Worm (Caenorhabditis elegans): Measurements from ENCODE around the gene mstr-2.

mstr-2 gene

ce11 chrIII:4475428-4475968 is 6.6 kb downstream of the mstr-2 start, which contains the start of gene rps-1 (continued):
- TF ChIP-seq sea-2 (GFP tag; IDR thresholded peaks at IDR 0.05) (peak; percentile 78; the same call in 1 of the 2 replicates), ccch-3 (GFP tag; optimal IDR thresholded peaks at IDR 0.05) (peak; percentile 11), nhr-179 (tag; optimal IDR thresholded peaks at IDR 0.05) (no peak), ekl-4 (GFP tag; IDR thresholded peaks at IDR 0.05) (peak; percentile 97), egrh-3 (GFP tag; IDR thresholded peaks at IDR 0.05) (peak; percentile 38; the same call in 1 of the 2 replicates), T07F8.4 (tag; optimal IDR thresholded peaks at IDR 0.05) (peak; percentile 32), attf-6 (GFP tag; IDR thresholded peaks at IDR 0.05) (peak; percentile 72; the same call in 1 of the 2 replicates), sptf-2 (GFP tag; optimal IDR thresholded peaks at IDR 0.05) (no peak), pbrm-1 (GFP tag; IDR thresholded peaks at IDR 0.05) (peak; percentile 99), lin-54 (GFP tag; optimal IDR thresholded peaks at IDR 0.05) (peak; percentile 97), him-1 (tag; optimal IDR thresholded peaks at IDR 0.05) (peak; percentile 70), Y53F4B.3 (GFP tag; IDR thresholded peaks at IDR 0.05) (peak; percentile 61; the same call in 1 of the 2 replicates), B0261.1 (tag; optimal IDR thresholded peaks at IDR 0.05) (peak; percentile 51), attf-3 (GFP tag; conservative IDR thresholded peaks at IDR 0.05) (peak; percentile 81), F23B12.7 (tag; optimal IDR thresholded peaks at IDR 0.05; ENCODE audit: insufficient read depth) (peak; percentile 96), let-607 (tag; optimal IDR thresholded peaks at IDR 0.05) (peak; percentile 90 to 95), egl-18 (GFP tag; IDR thresholded peaks at IDR 0.05) (peak; percentile 90), F33H1.4 (GFP tag; IDR thresholded peaks at IDR 0.05) (peak; percentile 87), madf-10 (tag; optimal IDR thresholded peaks at IDR 0.05) (peak; percentile 94), lin-35 (GFP tag; optimal IDR thresholded peaks at IDR 0.05) (peak; percentile 53 to 97 (median 87)), B0336.3 (GFP tag; IDR thresholded peaks at IDR 0.05) (peak; percentile 96), ZK185.1 (tag; optimal IDR thresholded peaks at IDR 0.05; ENCODE audit: poor library complexity, severe bottlenecking) (peak; percentile 98), ceh-91 (GFP tag; IDR thresholded peaks at IDR 0.05) (peak; percentile 89), lir-1 (GFP tag; conservative IDR thresholded peaks at IDR 0.05) (peak; percentile 95), athp-1 (tag; optimal IDR thresholded peaks at IDR 0.05) (peak; percentile 90), F52B5.7 (tag; optimal IDR thresholded peaks at IDR 0.05) (peak; percentile 78), T26A5.8 (tag; optimal IDR thresholded peaks at IDR 0.05) (peak; percentile 47), F22D6.2 (tag; optimal IDR thresholded peaks at IDR 0.05) (peak; percentile 91), ztf-26 (tag; optimal IDR thresholded peaks at IDR 0.05) (peak; percentile 98), nfya-2 (GFP tag; IDR thresholded peaks at IDR 0.05) (no peak), snpc-1.1 (tag; optimal IDR thresholded peaks at IDR 0.05; ENCODE audit: insufficient read depth) (peak; percentile 80), F55B11.4 (tag; optimal IDR thresholded peaks at IDR 0.05; ENCODE audit: borderline replicate concordance, insufficient read depth) (no peak), snpc-4 (GFP tag; optimal IDR thresholded peaks at IDR 0.05) (peak; percentile 86), snpc-4 (tag; optimal IDR thresholded peaks at IDR 0.05) (peak; percentile 79 to 92 (median 90)), ztf-3 (GFP tag; optimal IDR thresholded peaks at IDR 0.05) (peak; percentile 89), nhr-120 (GFP tag; IDR thresholded peaks at IDR 0.05) (no peak), F39B2.1 (GFP tag; IDR thresholded peaks at IDR 0.05) (peak; percentile 63; the same call in 1 of the 2 replicates), cebp-1 (GFP tag; IDR thresholded peaks at IDR 0.05) (peak; percentile 83), cebp-1 (tag; optimal IDR thresholded peaks at IDR 0.05) (peak; percentile 96), ceh-40 (GFP tag; IDR thresholded peaks at IDR 0.05) (peak; percentile 43; the same call in 1 of the 2 replicates), nhr-27 (tag; optimal IDR thresholded peaks at IDR 0.05) (peak; percentile 84), K12H6.12 (tag; optimal IDR thresholded peaks at IDR 0.05) (peak; percentile 97), madf-3 (GFP tag; IDR thresholded peaks at IDR 0.05) (peak; percentile 95), zim-3 (tag; optimal IDR thresholded peaks at IDR 0.05) (peak; percentile 74), sdz-38 (tag; optimal IDR thresholded peaks at IDR 0.05) (no peak), rcor-1 (GFP tag; IDR thresholded peaks at IDR 0.05) (peak; percentile 98), hmg-1.2 (GFP tag; IDR thresholded peaks at IDR 0.05) (peak; percentile 89), lin-40 (tag; optimal IDR thresholded peaks at IDR 0.05) (peak; percentile 98)
